Worm (Caenorhabditis elegans) whole organism, late embryonic: ENCODE measurements around the gene klo-1.

Experiments
- C38D4.7 ChIP-seq: fragments of 200-800 bp; sonication (Bioruptor generic); optimal IDR thresholded peaks from 2 replicates; lab custom pipeline; 2018; ENCODE audit warnings: mild to moderate bottlenecking, missing genetic modification characterization, moderate library complexity, missing compliant biosample characterization
- Y22D7AL.16 ChIP-seq: sonication (generic microtip); optimal IDR thresholded peaks from 2 replicates; lab custom pipeline; 2016; ENCODE audit warnings: missing genetic modification characterization, missing compliant biosample characterization
- ahr-1 ChIP-seq: sonication (generic microtip); optimal IDR thresholded peaks from 2 replicates; lab custom pipeline; 2016; ENCODE audit warnings: missing genetic modification characterization, missing compliant biosample characterization
- ama-1 ChIP-seq: fragments of 150-350 bp; optimal IDR thresholded peaks from 2 replicates; lab custom pipeline; 2014
- ceh-14 ChIP-seq: sonication (generic microtip); optimal IDR thresholded peaks from 2 replicates; lab custom pipeline; 2016; ENCODE audit warnings: missing genotype, missing genetic modification characterization, missing compliant biosample characterization
- ceh-18 ChIP-seq: sonication (generic microtip); optimal IDR thresholded peaks from 2 replicates; lab custom pipeline; 2016; ENCODE audit warnings: missing genetic modification characterization, missing compliant biosample characterization
- ceh-19 ChIP-seq: fragments of 200-800 bp; sonication (Bioruptor generic); optimal IDR thresholded peaks from 2 replicates; lab custom pipeline; 2018; ENCODE audit warnings: mild to moderate bottlenecking, missing genetic modification characterization, missing compliant biosample characterization
- ceh-24 ChIP-seq: sonication (generic microtip); optimal IDR thresholded peaks from 2 replicates; lab custom pipeline; 2016; ENCODE audit warnings: mild to moderate bottlenecking, missing genetic modification characterization, missing compliant biosample characterization
- ceh-31 ChIP-seq: sonication (generic microtip); optimal IDR thresholded peaks from 2 replicates; lab custom pipeline; 2016; ENCODE audit warnings: missing genetic modification characterization, missing compliant biosample characterization
- ceh-6 ChIP-seq: fragments of 200-800 bp; sonication (Bioruptor generic); optimal IDR thresholded peaks from 2 replicates; lab custom pipeline; 2018; ENCODE audit warnings: mild to moderate bottlenecking, missing genetic modification characterization, missing compliant biosample characterization
- dmd-4 ChIP-seq: sonication (generic microtip); optimal IDR thresholded peaks from 2 replicates; lab custom pipeline; 2016; ENCODE audit warnings: borderline replicate concordance, missing genetic modification characterization, missing compliant biosample characterization
- elt-2 ChIP-seq: sonication (generic microtip); optimal IDR thresholded peaks from 2 replicates; lab custom pipeline; 2016; ENCODE audit warnings: missing genetic modification reagents, missing genetic modification characterization, missing compliant biosample characterization
- ets-4 ChIP-seq: sonication (generic microtip); optimal IDR thresholded peaks from 2 replicates; lab custom pipeline; 2016; ENCODE audit warnings: missing genetic modification characterization, missing compliant biosample characterization
- eyg-1 ChIP-seq: sonication (generic microtip); optimal IDR thresholded peaks from 2 replicates; lab custom pipeline; 2016; ENCODE audit warnings: missing genotype, missing genetic modification characterization, missing compliant biosample characterization
- fax-1 ChIP-seq: sonication (generic microtip); optimal IDR thresholded peaks from 2 replicates; lab custom pipeline; 2016; ENCODE audit warnings: missing genotype, missing genetic modification characterization, missing compliant biosample characterization
- fkh-10 ChIP-seq: fragments of 150-350 bp; optimal IDR thresholded peaks from 2 replicates; lab custom pipeline; 2014; ENCODE audit warnings: missing biosample characterization, missing genetic modification reagents, missing genetic modification characterization
- gmeb-2 ChIP-seq: sonication (generic microtip); optimal IDR thresholded peaks from 2 replicates; lab custom pipeline; 2016; ENCODE audit warnings: missing genetic modification characterization, inconsistent platforms, missing compliant biosample characterization
- hlh-13 ChIP-seq: fragments of 200-800 bp; sonication (Bioruptor generic); optimal IDR thresholded peaks from 2 replicates; lab custom pipeline; 2018; ENCODE audit warnings: mild to moderate bottlenecking, missing genetic modification characterization, missing compliant biosample characterization
- hlh-8 ChIP-seq: sonication (generic microtip); optimal IDR thresholded peaks from 2 replicates; lab custom pipeline; 2016; ENCODE audit warnings: missing genotype, missing genetic modification characterization, missing compliant biosample characterization
- lin-11 ChIP-seq: fragments of 200-800 bp; sonication (Bioruptor generic); optimal IDR thresholded peaks from 2 replicates; lab custom pipeline; 2018; ENCODE audit warnings: mild to moderate bottlenecking, missing genetic modification characterization, missing compliant biosample characterization
- nfya-1 ChIP-seq: sonication (generic microtip); optimal IDR thresholded peaks from 2 replicates; lab custom pipeline; 2017; ENCODE audit warnings: missing genetic modification characterization, mild to moderate bottlenecking, missing compliant biosample characterization, antibody characterized with exemption, moderate library complexity
- nhr-232 ChIP-seq: sonication (generic microtip); optimal IDR thresholded peaks from 2 replicates; lab custom pipeline; 2016; ENCODE audit warnings: missing genetic modification characterization, missing compliant biosample characterization
- npax-4 ChIP-seq: sonication (generic microtip); optimal IDR thresholded peaks from 2 replicates; lab custom pipeline; 2016; ENCODE audit warnings: missing genetic modification characterization, missing compliant biosample characterization
- odd-2 ChIP-seq: sonication (generic microtip); optimal IDR thresholded peaks from 2 replicates; lab custom pipeline; 2017; ENCODE audit warnings: antibody characterized with exemption, mild to moderate bottlenecking, missing genetic modification characterization, missing compliant biosample characterization
- pqm-1 ChIP-seq: sonication (generic microtip); optimal IDR thresholded peaks from 2 replicates; lab custom pipeline; 2016; ENCODE audit warnings: missing genetic modification characterization, missing compliant biosample characterization
- pros-1 ChIP-seq: fragments of 150-350 bp; optimal IDR thresholded peaks from 2 replicates; lab custom pipeline; 2014; ENCODE audit warnings: missing biosample characterization, missing genetic modification reagents, missing genetic modification characterization
- rnt-1 ChIP-seq: sonication (generic microtip); optimal IDR thresholded peaks from 2 replicates; lab custom pipeline; 2016; ENCODE audit warnings: missing genetic modification characterization, missing compliant biosample characterization
- sdc-2 ChIP-seq: sonication (generic microtip); optimal IDR thresholded peaks from 2 replicates; lab custom pipeline; 2016; ENCODE audit warnings: missing genotype, missing genetic modification characterization, missing compliant biosample characterization
- sox-4 ChIP-seq: sonication (generic microtip); optimal IDR thresholded peaks from 2 replicates; lab custom pipeline; 2017; ENCODE audit warnings: mild to moderate bottlenecking, missing genetic modification characterization, inconsistent platforms, missing compliant biosample characterization
- tbx-2 ChIP-seq: sonication (generic microtip); optimal IDR thresholded peaks from 2 replicates; lab custom pipeline; 2016; ENCODE audit warnings: missing genetic modification characterization, missing compliant biosample characterization
- tbx-7 ChIP-seq: sonication (generic microtip); optimal IDR thresholded peaks from 2 replicates; lab custom pipeline; 2016; ENCODE audit warnings: missing genotype, missing genetic modification characterization, missing compliant biosample characterization
- unc-42 ChIP-seq: sonication (generic microtip); optimal IDR thresholded peaks from 2 replicates; lab custom pipeline; 2016; ENCODE audit warnings: missing genotype, missing genetic modification characterization, missing compliant biosample characterization
- unc-86 ChIP-seq: sonication (generic microtip); optimal IDR thresholded peaks from 2 replicates; lab custom pipeline; 2016; ENCODE audit warnings: missing genetic modification characterization, missing compliant biosample characterization
- zip-5 ChIP-seq: sonication (generic microtip); optimal IDR thresholded peaks from 2 replicates; lab custom pipeline; 2016; ENCODE audit warnings: missing genetic modification characterization, missing compliant biosample characterization
- ztf-16 ChIP-seq: sonication (generic microtip); optimal IDR thresholded peaks from 2 replicates; lab custom pipeline; 2017; ENCODE audit warnings: missing genetic modification characterization, missing compliant biosample characterization

klo-1 gene

ce11 chrIV:7717916-7718315 is 30.1 kb downstream of the klo-1 start, which contains the start of gene F33D4.6:
Gene F33D4.6, minus strand, starts transcription at chrIV:7718016.
- no peak for TF ChIP-seq ets-4 (tag; lab: Kevin White, UChicago)
- TF ChIP-seq tbx-2 (tag; lab: Kevin White, UChicago), result no peak
- no peak for TF ChIP-seq nhr-232 (tag; lab: Kevin White, UChicago)
- no peak for TF ChIP-seq eyg-1
- TF ChIP-seq ama-1 (lab: Kevin White, UChicago), result no peak
- no peak for TF ChIP-seq ceh-31
- TF ChIP-seq hlh-8 (tag; lab: Kevin White, UChicago), result no peak

- TF ChIP-seq C38D4.7 (GFP tag; lab: Kevin White, UChicago), result no peak
- TF ChIP-seq ceh-19 (GFP tag; lab: Kevin White, UChicago), result no peak
- no peak for TF ChIP-seq elt-2 (tag; lab: Kevin White, UChicago)
- no peak for TF ChIP-seq ceh-18
These were observed 35.8 kb downstream of the klo-1 start for ce11 chrIV:7712252-7712651.

- TF ChIP-seq fax-1 (tag; lab: Kevin White, UChicago), result no peak
- TF ChIP-seq elt-2 (tag; lab: Kevin White, UChicago), result peak; percentile 89
These were observed 37.2 kb downstream of the klo-1 start, which contains the start of gene nhr-8 for ce11 chrIV:7710824-7711223. Gene nhr-8, plus strand, starts transcription at chrIV:7710983.

- TF ChIP-seq fkh-10 (GFP tag; lab: Kevin White, UChicago), result no peak
- peak; percentile 24 for TF ChIP-seq nfya-1 (tag; lab: Kevin White, UChicago)
- TF ChIP-seq pros-1 (tag; lab: Kevin White, UChicago), result no peak
- no peak for TF ChIP-seq hlh-13 (GFP tag; lab: Kevin White, UChicago)
- peak; percentile 78 for TF ChIP-seq unc-42 (tag; lab: Kevin White, UChicago)
These were observed 38.3 kb downstream of the klo-1 start, which contains the start of the genes mrpl-1, emc-6 and mrps-24 for ce11 chrIV:7709701-7710100. Gene mrpl-1, minus strand, starts transcription at chrIV:7709701. Gene emc-6, minus strand, starts transcription at chrIV:7709736. Gene mrps-24, plus strand, starts transcription at chrIV:7710045.

- no peak for TF ChIP-seq ceh-6 (GFP tag; lab: Kevin White, UChicago)
- TF ChIP-seq lin-11 (tag; lab: Kevin White, UChicago), result no peak
- no peak for TF ChIP-seq ahr-1 (tag; lab: Kevin White, UChicago)
- no peak for TF ChIP-seq unc-86
- TF ChIP-seq nfya-1 (tag; lab: Kevin White, UChicago), result no peak
- TF ChIP-seq gmeb-2, result no peak
- no peak for TF ChIP-seq sdc-2
- TF ChIP-seq npax-4, result no peak
- no peak for TF ChIP-seq sox-4 (tag; lab: Kevin White, UChicago)
- TF ChIP-seq ceh-14, result no peak
- TF ChIP-seq, all 69 proteins: peak for 0
These were observed 41.2 kb downstream of the klo-1 start, which contains the start of gene F33D4.4 for ce11 chrIV:7706805-7707204. Gene F33D4.4, minus strand, starts transcription at chrIV:7706905.

- TF ChIP-seq C38D4.7 (GFP tag; lab: Kevin White, UChicago) (no peak), gmeb-2 (no peak), tbx-7 (tag; lab: Kevin White, UChicago) (no peak), odd-2 (tag; lab: Kevin White, UChicago) (no peak), rnt-1 (tag; lab: Kevin White, UChicago) (no peak), ceh-24 (tag; lab: Kevin White, UChicago) (no peak), dmd-4 (tag; lab: Kevin White, UChicago) (no peak), ztf-16 (tag; lab: Kevin White, UChicago) (no peak), ets-4 (tag; lab: Kevin White, UChicago) (no peak), zip-5 (tag; lab: Kevin White, UChicago) (no peak), pqm-1 (no peak), Y22D7AL.16 (tag; lab: Kevin White, UChicago) (no peak)
These were observed 49.7 kb downstream of the klo-1 start, which contains the start of gene flp-13 for ce11 chrIV:7698320-7698719. Gene flp-13, minus strand, starts transcription at chrIV:7698420.
